Fruit fly (Drosophila melanogaster) S2 (cell line): ENCODE data around the gene hry.

Experiments
- CG8478 ChIP-seq: fragments of >200 bp; optimal IDR thresholded peaks from 2 replicates; lab custom pipeline; 2018
- CTCF ChIP-seq, 2 experiments: fragments of >200 bp; optimal IDR thresholded peaks; 2 replicates each; lab custom pipeline; 2018

- TF ChIP-seq CG8478 (lab: Kevin White, UChicago) (no peak), CTCF (optimal IDR thresholded peaks at IDR 0.05; lab: Kevin White, UChicago) (no peak)
Observed at dm6 chr3L:8726317-8726841, 50.8 kb downstream of the hry start, which contains the start of gene Cp18.
